Fruit fly (Drosophila melanogaster) whole organism, embryonic: Measurements from ENCODE around the gene mEFTs.

Source experiments
- Bgb ChIP-seq: fragments of 200-800 bp; sonication (Bioruptor generic); IDR thresholded peaks from 2 replicates; pipeline ENCODE4 v1.3.6; 2022; ENCODE audit warnings: missing biosample characterization, missing genetic modification characterization; ENCODE audit not compliant: partially characterized antibody
- CG10462 ChIP-seq: fragments of 200-800 bp; sonication (Bioruptor generic); optimal IDR thresholded peaks from 2 replicates; lab custom pipeline; 2016; ENCODE audit warnings: missing biosample characterization, missing genetic modification characterization
- CG12391 ChIP-seq: fragments of 200-800 bp; sonication (Bioruptor generic); optimal IDR thresholded peaks from 3 replicates; lab custom pipeline; 2018; ENCODE audit warnings: missing biosample characterization, mild to moderate bottlenecking, missing genetic modification characterization, moderate library complexity
- CG4730 ChIP-seq: fragments of 200-800 bp; sonication (Bioruptor generic); IDR thresholded peaks from 2 replicates; pipeline ENCODE4 v1.3.6; 2022; ENCODE audit warnings: missing biosample characterization, missing genetic modification characterization
- CG6254 ChIP-seq: fragments of 200-800 bp; sonication (Bioruptor generic); optimal IDR thresholded peaks from 3 replicates; lab custom pipeline; 2017; ENCODE audit warnings: mild to moderate bottlenecking, missing biosample characterization, missing genetic modification reagents, missing genetic modification characterization
- CG6689 ChIP-seq: fragments of 200-800 bp; sonication (Bioruptor generic); IDR thresholded peaks from 2 replicates; pipeline ENCODE4 v1.3.6; 2022; ENCODE audit warnings: missing biosample characterization, missing genetic modification characterization
- CG7963 ChIP-seq: fragments of 200-800 bp; sonication (Bioruptor generic); IDR thresholded peaks from 3 replicates; pipeline ENCODE4 v1.3.6; 2022; ENCODE audit warnings: missing biosample characterization, missing genetic modification characterization; ENCODE audit not compliant: partially characterized antibody
- CG9876 ChIP-seq: fragments of 200-800 bp; sonication (Bioruptor generic); optimal IDR thresholded peaks from 2 replicates; lab custom pipeline; 2016; ENCODE audit warnings: missing biosample characterization, missing genetic modification characterization
- MESR4 ChIP-seq: fragments of 200-800 bp; sonication (Bioruptor generic); optimal IDR thresholded peaks from 2 replicates; lab custom pipeline; 2018; ENCODE audit warnings: missing biosample characterization, mild to moderate bottlenecking, missing genetic modification characterization, moderate library complexity
- NFAT ChIP-seq: fragments of 200-800 bp; sonication (Bioruptor generic); IDR thresholded peaks from 2 replicates; pipeline ENCODE4 v1.3.6; 2022; ENCODE audit warnings: missing biosample characterization, missing genetic modification characterization
- chif ChIP-seq, 2 experiments: fragments of 200-800 bp; sonication (Bioruptor generic); optimal IDR thresholded peaks; 3 replicates each; lab custom pipeline; 2016; ENCODE audit warnings: missing biosample characterization in 2 of 2, missing genetic modification characterization in 2 of 2
- gcm2 ChIP-seq: fragments of 200-800 bp; sonication (Bioruptor generic); optimal IDR thresholded peaks from 2 replicates; lab custom pipeline; 2016; ENCODE audit warnings: missing biosample characterization, missing genetic modification characterization
- toy ChIP-seq: fragments of 200-800 bp; sonication (Bioruptor generic); IDR thresholded peaks from 2 replicates; pipeline ENCODE4 v1.3.6; 2022; ENCODE audit warnings: missing biosample characterization, missing genetic modification characterization
- ttk ChIP-seq: fragments of 200-800 bp; sonication (Bioruptor generic); IDR thresholded peaks from 2 replicates; pipeline ENCODE4 v2.1.2; 2022; ENCODE audit warnings: missing biosample characterization, missing genetic modification characterization

dm6 chr2L:17529022-17529421, 28.1 kb upstream of the mEFTs start, which contains the start of gene CG15144:
- TF ChIP-seq toy (GFP tag; lab: Robert Waterston, UW) (no peak), CG7963 (no peak), gcm2 (no peak), NFAT (GFP tag; lab: Robert Waterston, UW) (no peak), CG9876 (GFP tag; lab: Kevin White, UChicago) (no peak), CG6689 (GFP tag; lab: Robert Waterston, UW) (no peak), MESR4 (GFP tag; lab: Kevin White, UChicago) (no peak), ttk (no peak), CG10462 (GFP tag; lab: Kevin White, UChicago) (no peak), CG12391 (no peak), Bgb (GFP tag; lab: Robert Waterston, UW) (no peak), CG6254 (GFP tag; lab: Kevin White, UChicago) (no peak), chif (GFP tag; optimal IDR thresholded peaks at IDR 0.05; lab: Kevin White, UChicago) (no peak), CG4730 (GFP tag; lab: Robert Waterston, UW) (no peak)
